Worm (Caenorhabditis elegans) whole organism, mixed stage, embryonic: ENCODE measurements around the gene srbc-31.

Source experiments
- ceh-39 ChIP-seq: fragments of 150-350 bp; optimal IDR thresholded peaks from 2 replicates; lab custom pipeline; 2014; ENCODE audit warnings: missing biosample characterization, missing genetic modification characterization
- pha-4 ChIP-seq: fragments of 150-350 bp; optimal IDR thresholded peaks from 2 replicates; lab custom pipeline; 2018; ENCODE audit warnings: missing biosample characterization, missing genetic modification reagents, missing genetic modification characterization
- zip-8 ChIP-seq: fragments of 150-350 bp; optimal IDR thresholded peaks from 2 replicates; lab custom pipeline; 2014; ENCODE audit warnings: missing biosample characterization, missing genetic modification characterization

ce11 chrV:3476228-3476627, 1.2 kb downstream of the srbc-31 start:
- TF ChIP-seq zip-8 (tag; lab: Kevin White, UChicago) (no peak), pha-4 (tag; lab: Kevin White, UChicago) (no peak), ceh-39 (tag; lab: Kevin White, UChicago) (no peak)
